Worm (Caenorhabditis elegans): Measurements from ENCODE around the gene T20D4.12.
"Not testable (repeated sequence)": the region's sequence is repeated elsewhere in the genome, so short reads cannot be mapped to it uniquely, and the experiment has no call there.

T20D4.12 gene

ce11 chrV:3396765-3397164, at the start of gene T20D4.12:
Gene T20D4.12 (plus strand): TSS chrV:3397065.
- not testable (repeated sequence) for TF ChIP-seq sea-2 (GFP tag; optimal IDR thresholded peaks at IDR 0.05); nhr-77 (tag; optimal IDR thresholded peaks at IDR 0.05); lsy-12 (tag; optimal IDR thresholded peaks at IDR 0.05)

- TF ChIP-seq nhr-28 (tag; optimal IDR thresholded peaks at IDR 0.05): no peak
- TF ChIP-seq R02D3.7 (tag; optimal IDR thresholded peaks at IDR 0.05): no peak
- no peak for TF ChIP-seq ztf-11 (tag; optimal IDR thresholded peaks at IDR 0.05)
- TF ChIP-seq mml-1 (tag; optimal IDR thresholded peaks at IDR 0.05): no peak
- no peak for TF ChIP-seq ZK546.5 (tag; optimal IDR thresholded peaks at IDR 0.05)
- no peak for TF ChIP-seq hmg-11 (tag; optimal IDR thresholded peaks at IDR 0.05)
- TF ChIP-seq aly-2 (tag; optimal IDR thresholded peaks at IDR 0.05): no peak
- no peak for TF ChIP-seq egl-5 (tag; optimal IDR thresholded peaks at IDR 0.05)
- no peak for TF ChIP-seq ztf-4 (tag; optimal IDR thresholded peaks at IDR 0.05)
- TF ChIP-seq unc-39 (tag; optimal IDR thresholded peaks at IDR 0.05): no peak
- TF ChIP-seq pqm-1 (tag; optimal IDR thresholded peaks at IDR 0.05): no peak
- no peak for TF ChIP-seq unc-62 (GFP tag; optimal IDR thresholded peaks at IDR 0.05)
- no peak for TF ChIP-seq tbx-2 (tag; optimal IDR thresholded peaks at IDR 0.05)
- TF ChIP-seq jun-1 (tag; optimal IDR thresholded peaks at IDR 0.05): no peak
- TF ChIP-seq lin-39 (tag; optimal IDR thresholded peaks at IDR 0.05): no peak
- no peak for TF ChIP-seq fos-1 (tag; optimal IDR thresholded peaks at IDR 0.05)
- no peak for TF ChIP-seq daf-12 (tag; optimal IDR thresholded peaks at IDR 0.05)
- TF ChIP-seq nhr-23 (tag; optimal IDR thresholded peaks at IDR 0.05): no peak
These were observed 49.4 kb upstream of the T20D4.12 start for ce11 chrV:3347486-3347885.

- TF ChIP-seq mdl-1 (tag; optimal IDR thresholded peaks at IDR 0.05): no peak
- no peak for TF ChIP-seq nhr-77 (tag; optimal IDR thresholded peaks at IDR 0.05)
- no peak for TF ChIP-seq nhr-67 (tag; optimal IDR thresholded peaks at IDR 0.05)
- no peak for TF ChIP-seq lin-15B (tag; optimal IDR thresholded peaks at IDR 0.05)
- TF ChIP-seq lin-39 (tag; optimal IDR thresholded peaks at IDR 0.05): no peak
- TF ChIP-seq ceh-9 (tag; optimal IDR thresholded peaks at IDR 0.05): no peak
- TF ChIP-seq fkh-10 (GFP tag; optimal IDR thresholded peaks at IDR 0.05): no peak
- TF ChIP-seq nhr-237 (tag; optimal IDR thresholded peaks at IDR 0.05): no peak
- TF ChIP-seq lsy-12 (tag; optimal IDR thresholded peaks at IDR 0.05): no peak
- TF ChIP-seq ztf-4 (tag; optimal IDR thresholded peaks at IDR 0.05): no peak
- TF ChIP-seq nhr-28 (tag; optimal IDR thresholded peaks at IDR 0.05): no peak
These were observed 47.0 kb upstream of the T20D4.12 start, which contains the start of gene C17B7.15 for ce11 chrV:3349877-3350276. Gene C17B7.15 (plus strand): TSS chrV:3350177.

ce11 chrV:3351266-3351665, 45.6 kb upstream of the T20D4.12 start, which contains the start of gene str-63:
Gene str-63 (plus strand): TSS chrV:3351566.
- TF ChIP-seq nhr-237 (tag; optimal IDR thresholded peaks at IDR 0.05) (no peak), pqm-1 (tag; optimal IDR thresholded peaks at IDR 0.05) (no peak), ceh-16 (tag; optimal IDR thresholded peaks at IDR 0.05) (no peak), unc-39 (tag; optimal IDR thresholded peaks at IDR 0.05) (no peak), sea-2 (GFP tag; optimal IDR thresholded peaks at IDR 0.05) (no peak), ama-1 (optimal IDR thresholded peaks at IDR 0.05) (no peak)

- TF ChIP-seq nhr-28 (tag; optimal IDR thresholded peaks at IDR 0.05): no peak
- no peak for TF ChIP-seq ceh-82 (tag; optimal IDR thresholded peaks at IDR 0.05)
- TF ChIP-seq elt-3 (tag; optimal IDR thresholded peaks at IDR 0.05): no peak
- TF ChIP-seq ZK546.5 (tag; optimal IDR thresholded peaks at IDR 0.05): no peak
- TF ChIP-seq fos-1 (tag; optimal IDR thresholded peaks at IDR 0.05): no peak
- TF ChIP-seq ztf-11 (tag; optimal IDR thresholded peaks at IDR 0.05): no peak
- no peak for TF ChIP-seq snpc-4 (tag; optimal IDR thresholded peaks at IDR 0.05)
- no peak for TF ChIP-seq unc-39 (tag; optimal IDR thresholded peaks at IDR 0.05)
- TF ChIP-seq ceh-9 (tag; optimal IDR thresholded peaks at IDR 0.05): no peak
- TF ChIP-seq fkh-10 (GFP tag; optimal IDR thresholded peaks at IDR 0.05): no peak
- no peak for TF ChIP-seq lin-15B (tag; optimal IDR thresholded peaks at IDR 0.05)
- TF ChIP-seq skn-1 (tag; optimal IDR thresholded peaks at IDR 0.05): no peak
- TF ChIP-seq daf-12 (tag; optimal IDR thresholded peaks at IDR 0.05): no peak
- TF ChIP-seq nhr-43 (tag; optimal IDR thresholded peaks at IDR 0.05; ENCODE audit: poor library complexity, severe bottlenecking): no peak
- TF ChIP-seq nhr-67 (tag; optimal IDR thresholded peaks at IDR 0.05): no peak
- TF ChIP-seq nhr-237 (tag; optimal IDR thresholded peaks at IDR 0.05): no peak
These were observed 43.9 kb upstream of the T20D4.12 start, which contains the start of gene C17B7.12 for ce11 chrV:3352925-3353324. Gene C17B7.12 (plus strand): TSS chrV:3353225.
